Fruit fly (Drosophila melanogaster) whole organism, embryonic: Measurements from ENCODE around the gene CG13766.

ENCODE experiments used
- Adf1 ChIP-seq: fragments of 200-800 bp; sonication (Bioruptor generic); IDR thresholded peaks from 2 replicates; pipeline ENCODE4 v1.3.6; 2022; ENCODE audit warnings: missing biosample characterization, missing genetic modification characterization
- CG14860 ChIP-seq: fragments of 200-800 bp; sonication (Bioruptor generic); IDR thresholded peaks from 3 replicates; pipeline ENCODE4 v1.3.6; 2022; ENCODE audit warnings: missing biosample characterization, missing genetic modification characterization; ENCODE audit not compliant: partially characterized antibody
- CG1529 ChIP-seq: fragments of 200-800 bp; sonication (Bioruptor generic); optimal IDR thresholded peaks from 3 replicates; lab custom pipeline; 2018; ENCODE audit warnings: missing biosample characterization, missing genetic modification characterization
- CG4282 ChIP-seq: fragments of 200-800 bp; sonication (Bioruptor generic); optimal IDR thresholded peaks from 2 replicates; lab custom pipeline; 2016; ENCODE audit warnings: missing biosample characterization, missing genetic modification characterization
- Hr39 ChIP-seq: fragments of >200 bp; optimal IDR thresholded peaks from 2 replicates; lab custom pipeline; 2017
- Lim3 ChIP-seq: fragments of 200-800 bp; sonication (Bioruptor generic); IDR thresholded peaks from 2 replicates; pipeline ENCODE4 v1.3.6; 2022; ENCODE audit warnings: missing biosample characterization, missing genetic modification characterization
- Nf-YA ChIP-seq: fragments of 200-800 bp; sonication (Bioruptor generic); IDR thresholded peaks from 2 replicates; pipeline ENCODE4 v1.3.6; 2022; ENCODE audit warnings: missing biosample characterization, missing genetic modification characterization
- Sin3A ChIP-seq: fragments of >200 bp; optimal IDR thresholded peaks from 2 replicates; lab custom pipeline; 2018
- amos ChIP-seq: fragments of 200-800 bp; sonication (Bioruptor generic); IDR thresholded peaks from 2 replicates; pipeline ENCODE4 v1.3.6; 2022; ENCODE audit warnings: missing biosample characterization, missing genetic modification characterization; ENCODE audit not compliant: partially characterized antibody
- cwo ChIP-seq: fragments of 200-800 bp; sonication (Bioruptor generic); optimal IDR thresholded peaks from 3 replicates; lab custom pipeline; 2017; ENCODE audit warnings: missing biosample characterization, missing genetic modification characterization, mild to moderate bottlenecking, moderate library complexity, missing genetic modification reagents
- otp ChIP-seq: fragments of 200-800 bp; sonication (Bioruptor generic); IDR thresholded peaks from 3 replicates; pipeline ENCODE4, ENCODE4 v1.3.6; 2022; ENCODE audit warnings: missing biosample characterization, missing genetic modification characterization
- psq ChIP-seq: fragments of 200-800 bp; sonication (Bioruptor generic); optimal IDR thresholded peaks from 2 replicates; lab custom pipeline; 2017; ENCODE audit warnings: missing biosample characterization, missing genetic modification characterization

dm6 chr2L:6553797-6554188 lies 12.2 kb downstream of the CG13766 start:
- TF ChIP-seq amos (no peak), CG14860 (GFP tag; lab: Robert Waterston, UW) (no peak), CG1529 (GFP tag; lab: Kevin White, UChicago) (no peak), otp (no peak), cwo (GFP tag; lab: Kevin White, UChicago) (peak; percentile 25), Nf-YA (GFP tag; lab: Robert Waterston, UW) (no peak), CG4282 (no peak), Hr39 (lab: Kevin White, UChicago) (no peak), Adf1 (no peak), Lim3 (GFP tag; lab: Robert Waterston, UW) (no peak), Sin3A (no peak), psq (no peak)
